Worm (Caenorhabditis elegans): ENCODE measurements around the gene K07F5.15.
"Not testable (repeated sequence)": the region's sequence is repeated elsewhere in the genome, so short reads cannot be mapped to it uniquely, and the experiment has no call there.

Gene K07F5.15

ce11 chrIV:9832586-9832985 lies 32.3 kb upstream of the K07F5.15 start, which contains the start of gene kin-21:
Gene kin-21 (plus strand): TSS chrIV:9832886.
- TF ChIP-seq egl-27 (tag; optimal IDR thresholded peaks at IDR 0.05) (no peak), fos-1 (tag; optimal IDR thresholded peaks at IDR 0.05) (no peak), ztf-11 (tag; optimal IDR thresholded peaks at IDR 0.05) (no peak), mbf-1 (tag; optimal IDR thresholded peaks at IDR 0.05) (no peak), zag-1 (tag; optimal IDR thresholded peaks at IDR 0.05) (no peak)

- TF ChIP-seq ceh-82 (tag; optimal IDR thresholded peaks at IDR 0.05) (no peak), peb-1 (tag; optimal IDR thresholded peaks at IDR 0.05) (no peak)
Measured at ce11 chrIV:9833337-9833736, 31.5 kb upstream of the K07F5.15 start.

- TF ChIP-seq alr-1 (tag; optimal IDR thresholded peaks at IDR 0.05) (no peak), ztf-4 (tag; optimal IDR thresholded peaks at IDR 0.05) (no peak), F13H6.1 (tag; optimal IDR thresholded peaks at IDR 0.05) (no peak), sma-9 (GFP tag; optimal IDR thresholded peaks at IDR 0.05) (no peak), sma-9 (tag; optimal IDR thresholded peaks at IDR 0.05) (no peak), gmeb-1 (tag; optimal IDR thresholded peaks at IDR 0.05) (no peak), nhr-25 (tag; optimal IDR thresholded peaks at IDR 0.05) (no peak), ceh-82 (tag; optimal IDR thresholded peaks at IDR 0.05) (no peak), aly-2 (tag; optimal IDR thresholded peaks at IDR 0.05) (no peak), dmd-4 (tag; optimal IDR thresholded peaks at IDR 0.05) (no peak), elt-3 (tag; optimal IDR thresholded peaks at IDR 0.05) (no peak), blmp-1 (tag; optimal IDR thresholded peaks at IDR 0.05; ENCODE audit: insufficient read depth) (no peak), lin-13 (GFP tag; optimal IDR thresholded peaks at IDR 0.05) (no peak), C34F6.9 (tag; optimal IDR thresholded peaks at IDR 0.05) (no peak), sem-4 (tag; optimal IDR thresholded peaks at IDR 0.05) (no peak), sma-3 (GFP tag; optimal IDR thresholded peaks at IDR 0.05) (no peak), skn-1 (tag; optimal IDR thresholded peaks at IDR 0.05) (no peak), unc-39 (tag; optimal IDR thresholded peaks at IDR 0.05) (no peak), unc-55 (GFP tag; optimal IDR thresholded peaks at IDR 0.05) (no peak), ZK546.5 (tag; optimal IDR thresholded peaks at IDR 0.05) (no peak), egl-27 (tag; optimal IDR thresholded peaks at IDR 0.05) (no peak)
Measured at ce11 chrIV:9836317-9836716, 28.6 kb upstream of the K07F5.15 start, which contains the start of gene msp-81. Gene msp-81 (minus strand): TSS chrIV:9836417.

ce11 chrIV:9837349-9837748 lies 27.5 kb upstream of the K07F5.15 start, which contains the start of gene msp-10:
Gene msp-10 (plus strand): TSS chrIV:9837649.
- TF ChIP-seq nhr-11 (tag; optimal IDR thresholded peaks at IDR 0.05); unc-55 (GFP tag; optimal IDR thresholded peaks at IDR 0.05); aly-2 (tag; optimal IDR thresholded peaks at IDR 0.05): not testable (repeated sequence)

ce11 chrIV:9840984-9841590 lies 23.8 kb upstream of the K07F5.15 start, which contains the start of the genes kin-24 and msp-56:
Gene kin-24 (minus strand): TSS chrIV:9841084.
Gene msp-56 (plus strand): TSS chrIV:9841540.
- TF ChIP-seq nhr-12 (tag; optimal IDR thresholded peaks at IDR 0.05) (no peak), ztf-1 (GFP tag; conservative IDR thresholded peaks at IDR 0.05) (no peak), ama-1 (optimal IDR thresholded peaks at IDR 0.05) (no peak), elt-3 (tag; optimal IDR thresholded peaks at IDR 0.05) (no peak), nhr-6 (tag; optimal IDR thresholded peaks at IDR 0.05) (no peak), ztf-4 (tag; optimal IDR thresholded peaks at IDR 0.05) (no peak), ceh-16 (tag; optimal IDR thresholded peaks at IDR 0.05) (no peak), ceh-82 (tag; optimal IDR thresholded peaks at IDR 0.05) (no peak), skn-1 (tag; optimal IDR thresholded peaks at IDR 0.05) (no peak), Y55F3AM.14 (GFP tag; optimal IDR thresholded peaks at IDR 0.05) (no peak), R02D3.7 (tag; optimal IDR thresholded peaks at IDR 0.05) (no peak), snpc-4 (tag; optimal IDR thresholded peaks at IDR 0.05) (no peak), lin-13 (GFP tag; optimal IDR thresholded peaks at IDR 0.05) (no peak), nhr-10 (tag; optimal IDR thresholded peaks at IDR 0.05) (no peak), sma-9 (GFP tag; optimal IDR thresholded peaks at IDR 0.05) (no peak), sma-9 (tag; optimal IDR thresholded peaks at IDR 0.05) (no peak), lin-11 (tag; optimal IDR thresholded peaks at IDR 0.05) (no peak), sma-3 (GFP tag; optimal IDR thresholded peaks at IDR 0.05) (no peak), zag-1 (tag; optimal IDR thresholded peaks at IDR 0.05) (no peak), ztf-11 (tag; optimal IDR thresholded peaks at IDR 0.05) (no peak), unc-39 (tag; optimal IDR thresholded peaks at IDR 0.05) (no peak)
